Worm (Caenorhabditis elegans) whole organism, L2 larva: ENCODE results near the gene efk-1.

Experiments used
- C34F6.9 ChIP-seq: fragments of 150-350 bp; optimal IDR thresholded peaks from 2 replicates; lab custom pipeline; 2014; ENCODE audit warnings: missing biosample characterization, missing genetic modification characterization
- F13H6.1 ChIP-seq: sonication (generic microtip); optimal IDR thresholded peaks from 2 replicates; lab custom pipeline; 2016; ENCODE audit warnings: missing genetic modification characterization, missing compliant biosample characterization
- Y55F3AM.14 ChIP-seq: fragments of 200-800 bp; sonication (Bioruptor generic); optimal IDR thresholded peaks from 2 replicates; lab custom pipeline; 2018; ENCODE audit warnings: mild to moderate bottlenecking, missing genetic modification characterization, missing compliant biosample characterization
- aly-2 ChIP-seq: fragments of 150-350 bp; optimal IDR thresholded peaks from 2 replicates; lab custom pipeline; 2014; ENCODE audit warnings: missing biosample characterization, missing genetic modification characterization
- ama-1 ChIP-seq: fragments of 150-350 bp; optimal IDR thresholded peaks from 2 replicates; lab custom pipeline; 2018; ENCODE audit warnings: inconsistent platforms
- blmp-1 ChIP-seq: sonication (generic microtip); optimal IDR thresholded peaks from 2 replicates; lab custom pipeline; 2017; ENCODE audit warnings: missing genetic modification characterization, mild to moderate bottlenecking, missing compliant biosample characterization, antibody characterized with exemption, moderate library complexity; ENCODE audit not compliant: insufficient read depth
- ceh-16 ChIP-seq: fragments of 150-350 bp; optimal IDR thresholded peaks from 2 replicates; lab custom pipeline; 2014; ENCODE audit warnings: missing biosample characterization, missing genetic modification characterization
- ceh-82 ChIP-seq: fragments of 150-350 bp; optimal IDR thresholded peaks from 2 replicates; lab custom pipeline; 2014; ENCODE audit warnings: missing biosample characterization, missing genetic modification characterization
- crh-2 ChIP-seq: sonication (generic microtip); optimal IDR thresholded peaks from 2 replicates; lab custom pipeline; 2017; ENCODE audit warnings: missing biosample characterization, missing genetic modification characterization
- dmd-4 ChIP-seq: sonication (generic microtip); optimal IDR thresholded peaks from 2 replicates; lab custom pipeline; 2017; ENCODE audit warnings: missing biosample characterization, missing genetic modification characterization
- egl-27 ChIP-seq: sonication (generic microtip); optimal IDR thresholded peaks from 3 replicates; lab custom pipeline; 2017; ENCODE audit warnings: missing biosample characterization, missing genetic modification reagents, missing genetic modification characterization
- elt-1 ChIP-seq: fragments of 150-350 bp; optimal IDR thresholded peaks from 2 replicates; lab custom pipeline; 2014; ENCODE audit warnings: missing biosample characterization, missing genetic modification characterization
- elt-3 ChIP-seq: sonication (generic microtip); optimal IDR thresholded peaks from 2 replicates; lab custom pipeline; 2017; ENCODE audit warnings: missing biosample characterization, missing genetic modification characterization
- fos-1 ChIP-seq: fragments of 150-350 bp; optimal IDR thresholded peaks from 2 replicates; lab custom pipeline; 2014; ENCODE audit warnings: missing biosample characterization, missing genetic modification characterization
- gmeb-1 ChIP-seq: fragments of 150-350 bp; optimal IDR thresholded peaks from 2 replicates; lab custom pipeline; 2014; ENCODE audit warnings: missing biosample characterization, missing genetic modification characterization
- lin-11 ChIP-seq: fragments of 150-350 bp; sonication (generic microtip); optimal IDR thresholded peaks from 2 replicates; lab custom pipeline; 2014; ENCODE audit warnings: missing biosample characterization, missing genetic modification characterization, inconsistent platforms, mixed read lengths
- lin-13 ChIP-seq: fragments of 150-350 bp; optimal IDR thresholded peaks from 2 replicates; lab custom pipeline; 2014; ENCODE audit warnings: missing biosample characterization, missing genetic modification reagents, missing genetic modification characterization
- lin-39 ChIP-seq: fragments of 150-350 bp; optimal IDR thresholded peaks from 2 replicates; lab custom pipeline; 2014; ENCODE audit warnings: missing biosample characterization, missing genetic modification reagents, missing genetic modification characterization
- lsy-2 ChIP-seq, 2 experiments: fragments of 150-350 bp in 1 of 2; sonication (generic microtip) in 1 of 2; optimal IDR thresholded peaks; 2 replicates each; lab custom pipeline; 2014 to 2017; ENCODE audit warnings: missing biosample characterization in 2 of 2, missing genetic modification characterization in 2 of 2
- mbf-1 ChIP-seq: sonication (generic microtip); optimal IDR thresholded peaks from 2 replicates; lab custom pipeline; 2017; ENCODE audit warnings: missing biosample characterization, missing genetic modification characterization
- mdl-1 ChIP-seq, 2 experiments: fragments of 150-350 bp in 1 of 2; sonication (generic microtip) in 1 of 2; optimal IDR thresholded peaks; 2 replicates each; lab custom pipeline; 2017; ENCODE audit warnings: missing biosample characterization in 2 of 2, missing genetic modification characterization in 2 of 2
- nhr-11 ChIP-seq: fragments of 150-350 bp; optimal IDR thresholded peaks from 2 replicates; lab custom pipeline; 2014; ENCODE audit warnings: missing biosample characterization, missing genetic modification characterization
- nhr-12 ChIP-seq: fragments of 150-350 bp; optimal IDR thresholded peaks from 2 replicates; lab custom pipeline; 2014; ENCODE audit warnings: missing biosample characterization, missing genetic modification characterization
- nhr-129 ChIP-seq: fragments of 150-350 bp; optimal IDR thresholded peaks from 2 replicates; lab custom pipeline; 2014; ENCODE audit warnings: missing biosample characterization, missing genetic modification characterization
- nhr-21 ChIP-seq: fragments of 150-350 bp; optimal IDR thresholded peaks from 2 replicates; lab custom pipeline; 2014; ENCODE audit warnings: missing biosample characterization, missing genetic modification characterization
- nhr-23 ChIP-seq: fragments of 150-350 bp; optimal IDR thresholded peaks from 2 replicates; lab custom pipeline; 2014; ENCODE audit warnings: missing biosample characterization, missing genetic modification reagents, missing genetic modification characterization
- nhr-25 ChIP-seq: fragments of 150-350 bp; sonication (generic microtip); optimal IDR thresholded peaks from 3 replicates; lab custom pipeline; 2014; ENCODE audit warnings: missing biosample characterization, missing genetic modification characterization
- nhr-6 ChIP-seq: fragments of 150-350 bp; optimal IDR thresholded peaks from 2 replicates; lab custom pipeline; 2014; ENCODE audit warnings: missing biosample characterization, missing genetic modification characterization
- sem-4 ChIP-seq: fragments of 150-350 bp; optimal IDR thresholded peaks from 2 replicates; lab custom pipeline; 2014; ENCODE audit warnings: missing biosample characterization, missing genetic modification reagents, missing genetic modification characterization
- skn-1 ChIP-seq: sonication (generic microtip); optimal IDR thresholded peaks from 2 replicates; lab custom pipeline; 2017; ENCODE audit warnings: missing biosample characterization, missing genetic modification characterization
- sma-3 ChIP-seq: sonication (generic microtip); optimal IDR thresholded peaks from 2 replicates; lab custom pipeline; 2016; ENCODE audit warnings: missing genetic modification reagents, missing genetic modification characterization, missing compliant biosample characterization
- sma-9 ChIP-seq, 2 experiments: fragments of 150-350 bp in 1 of 2; sonication (generic microtip) in 1 of 2; optimal IDR thresholded peaks; 2 replicates each; lab custom pipeline; 2014 to 2016; ENCODE audit warnings: missing genetic modification characterization in 2 of 2, mild to moderate bottlenecking in 1 of 2, missing biosample characterization in 1 of 2, missing compliant biosample characterization in 1 of 2, missing genetic modification reagents in 1 of 2, moderate library complexity in 1 of 2
- snpc-4 ChIP-seq: fragments of 150-350 bp; optimal IDR thresholded peaks from 2 replicates; lab custom pipeline; 2014; ENCODE audit warnings: missing biosample characterization, missing genetic modification characterization
- unc-39 ChIP-seq: fragments of 150-350 bp; optimal IDR thresholded peaks from 2 replicates; lab custom pipeline; 2014; ENCODE audit warnings: missing biosample characterization, missing genetic modification characterization
- unc-55 ChIP-seq: fragments of 150-350 bp; sonication (generic microtip); optimal IDR thresholded peaks from 3 replicates; lab custom pipeline; 2014; ENCODE audit warnings: missing biosample characterization, missing genetic modification reagents, missing genetic modification characterization
- unc-62 ChIP-seq: fragments of 150-350 bp; optimal IDR thresholded peaks from 2 replicates; lab custom pipeline; 2014; ENCODE audit warnings: missing biosample characterization, missing genetic modification reagents, missing genetic modification characterization
- zag-1 ChIP-seq: fragments of 150-350 bp; optimal IDR thresholded peaks from 2 replicates; lab custom pipeline; 2014; ENCODE audit warnings: missing biosample characterization, missing genetic modification characterization
- ztf-4 ChIP-seq: fragments of 150-350 bp; optimal IDR thresholded peaks from 2 replicates; lab custom pipeline; 2014; ENCODE audit warnings: missing biosample characterization, missing genetic modification characterization

The efk-1 gene

DNA sequence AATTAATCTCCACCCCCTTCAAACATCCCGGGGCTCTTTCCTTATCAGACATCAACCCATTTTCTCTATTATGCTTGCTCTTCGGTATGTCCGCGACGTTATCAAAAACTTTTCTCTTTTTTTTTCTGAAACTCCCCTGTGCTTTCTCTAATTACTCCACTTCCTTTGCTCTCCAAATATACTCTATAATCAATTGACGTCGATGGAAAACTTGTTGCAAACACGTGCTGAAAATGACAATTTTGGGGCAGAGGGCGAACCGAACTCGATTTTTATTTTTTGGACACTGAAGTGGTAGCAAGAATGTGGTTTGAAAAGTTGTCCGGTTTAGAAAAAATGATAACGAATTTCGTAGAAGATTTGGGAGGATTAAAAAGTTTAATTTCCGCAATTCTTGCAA, 10.7 kb upstream of the efk-1 start:
- no peak for TF ChIP-seq ama-1 (lab: Kevin White, UChicago)
- peak; percentile 76 for TF ChIP-seq fos-1 (tag; lab: Kevin White, UChicago)
- TF ChIP-seq crh-2 (tag; lab: Kevin White, UChicago), result peak; percentile 44
- TF ChIP-seq nhr-21 (tag; lab: Kevin White, UChicago), result no peak
- no peak for TF ChIP-seq ceh-82 (tag; lab: Kevin White, UChicago)
- TF ChIP-seq gmeb-1 (tag; lab: Kevin White, UChicago), result peak; percentile 6
- peak in 1 of 2 experiments; percentile 8 for TF ChIP-seq mdl-1 (tag; optimal IDR thresholded peaks at IDR 0.05; lab: Kevin White, UChicago)
- TF ChIP-seq F13H6.1 (tag; lab: Kevin White, UChicago), result peak; percentile 13
- TF ChIP-seq sma-9 (GFP tag; optimal IDR thresholded peaks at IDR 0.05; lab: Kevin White, UChicago), result peak; percentile 83
- TF ChIP-seq sma-9 (tag; optimal IDR thresholded peaks at IDR 0.05; lab: Kevin White, UChicago), result no peak
- TF ChIP-seq ceh-16 (tag; lab: Kevin White, UChicago), result no peak
- TF ChIP-seq snpc-4 (tag; lab: Kevin White, UChicago), result no peak

DNA sequence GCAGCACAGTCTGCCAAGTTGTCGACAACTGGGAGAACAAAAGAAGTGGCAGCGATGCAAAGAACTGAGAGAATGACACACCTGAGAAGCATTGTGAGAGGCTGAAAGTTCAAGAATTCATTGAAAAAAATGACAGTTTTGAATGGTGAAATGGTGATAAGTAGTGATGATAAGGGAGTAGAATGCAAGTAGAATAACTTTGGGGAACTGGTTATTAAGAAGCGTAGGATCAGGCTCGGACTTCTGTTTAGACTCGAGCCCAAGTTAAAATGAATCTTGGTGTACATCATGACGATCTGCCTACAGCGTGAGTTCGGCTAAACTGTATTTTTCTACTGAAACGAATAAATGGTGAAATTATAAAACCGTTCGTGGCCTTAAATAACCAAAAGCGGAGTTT, 10.2 kb upstream of the efk-1 start, which contains the start of gene F42A10.7:
Gene F42A10.7 (minus strand): TSS at position 101 of the 400 bp plus-strand sequence.
- no peak for TF ChIP-seq unc-55
- TF ChIP-seq lin-13 (GFP tag; lab: Kevin White, UChicago), result no peak
- TF ChIP-seq snpc-4 (tag; lab: Kevin White, UChicago), result no peak
- TF ChIP-seq unc-62, result no peak
- TF ChIP-seq mbf-1 (tag; lab: Kevin White, UChicago), result no peak
- TF ChIP-seq elt-1, result no peak
- no peak for TF ChIP-seq unc-39 (tag; lab: Kevin White, UChicago)

DNA sequence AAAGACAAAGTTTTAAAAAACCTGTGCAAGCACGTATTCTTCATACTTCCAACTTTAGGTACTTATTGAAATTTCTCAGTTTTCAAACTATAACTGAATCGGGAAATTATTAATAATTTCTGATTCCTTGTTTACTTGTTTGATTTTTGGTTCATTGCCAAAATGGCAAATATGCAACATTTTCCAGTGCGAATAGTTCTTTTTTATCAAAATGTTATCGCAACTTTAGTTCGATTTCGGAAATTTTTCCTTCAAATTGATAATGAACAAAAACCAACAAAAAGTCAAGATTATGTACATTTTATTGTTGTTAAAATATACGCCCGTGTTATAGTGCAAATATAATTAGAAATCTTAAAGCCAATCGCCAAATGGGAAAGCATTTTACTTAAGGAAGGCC, 9.3 kb upstream of the efk-1 start:
- peak; percentile 45 for TF ChIP-seq fos-1 (tag; lab: Kevin White, UChicago)
- no peak for TF ChIP-seq crh-2 (tag; lab: Kevin White, UChicago)
- no peak for TF ChIP-seq elt-3

DNA sequence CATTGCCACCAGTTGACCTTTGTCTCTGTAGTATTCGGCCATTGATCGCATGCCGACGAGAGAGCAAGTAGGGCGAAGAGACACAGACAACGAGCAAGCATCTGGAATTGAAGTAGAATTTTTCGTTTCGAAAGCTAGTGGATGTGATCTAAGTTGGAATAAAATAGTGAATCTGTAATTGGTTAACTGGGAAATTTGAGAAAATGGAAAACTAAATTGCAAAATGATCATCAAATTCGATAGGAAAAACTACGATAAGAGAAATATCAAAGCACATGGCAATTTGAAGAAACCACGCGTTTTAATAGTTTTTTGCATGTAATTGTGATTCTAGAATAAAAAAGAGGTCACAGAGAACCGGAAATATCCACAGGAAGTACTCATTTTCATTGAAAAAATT, 8.4 kb upstream of the efk-1 start, which contains the start of gene F42A10.6:
Gene F42A10.6 (minus strand): TSS at position 101 of the 400 bp plus-strand sequence.
- TF ChIP-seq zag-1 (tag; lab: Kevin White, UChicago) (no peak), fos-1 (tag; lab: Kevin White, UChicago) (peak; percentile 23)

DNA sequence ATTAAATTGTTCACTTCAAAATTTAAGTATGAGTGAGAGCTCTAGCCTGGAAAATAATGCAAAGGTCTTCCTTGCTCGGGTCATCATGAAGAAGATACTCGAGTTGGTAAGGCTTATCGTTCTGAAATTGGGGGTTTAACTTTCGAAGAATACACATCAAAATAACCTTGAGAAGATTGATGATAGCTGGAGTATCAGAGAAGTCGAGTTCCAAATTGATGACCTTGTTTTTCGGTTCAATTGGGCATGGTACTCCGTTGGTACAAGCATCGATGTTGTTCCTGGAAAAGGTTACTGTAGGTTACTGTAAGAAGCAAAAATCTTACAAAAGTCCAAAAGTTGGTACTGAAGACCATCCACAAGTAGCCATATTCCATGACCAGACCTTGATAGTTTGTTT, 7.8 kb upstream of the efk-1 start:
- TF ChIP-seq nhr-25 (tag; lab: Kevin White, UChicago), result no peak

DNA sequence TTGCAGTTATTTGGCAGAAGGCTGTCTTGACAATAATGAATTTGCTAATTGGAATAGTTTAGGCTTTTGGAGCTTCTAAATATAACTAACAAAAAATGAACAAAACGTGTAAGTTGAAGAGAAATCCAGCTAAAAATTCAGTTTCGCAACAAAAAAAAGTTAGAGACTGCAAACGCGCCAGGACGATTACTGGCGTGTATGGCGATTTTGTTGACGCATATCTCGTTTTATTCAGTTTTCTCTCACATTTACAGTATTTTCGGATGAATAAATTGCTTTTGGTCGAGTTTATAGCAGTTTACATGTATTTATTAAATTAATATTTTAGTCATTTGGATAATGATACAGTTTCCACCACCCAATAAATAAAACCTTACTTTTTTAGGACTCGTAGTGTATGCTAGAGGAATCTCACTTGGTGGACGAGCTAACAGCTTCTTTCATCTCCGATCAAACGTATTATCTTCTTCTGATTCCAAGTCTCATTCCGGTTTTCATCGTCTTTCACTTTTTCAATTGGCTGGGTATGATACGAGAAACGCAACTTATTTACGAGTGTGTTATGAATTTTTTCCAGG, 4.8 kb upstream of the efk-1 start, which contains the start of the genes abcf-3 and F42A10.5:
Gene abcf-3 (plus strand): TSS at position 384 of the 578 bp plus-strand sequence.
Gene F42A10.5 (minus strand): TSS at position 458 of the 578 bp plus-strand sequence.
- TF ChIP-seq nhr-23 (tag; lab: Kevin White, UChicago), result no peak
- peak; percentile 42 for TF ChIP-seq sma-3 (GFP tag; lab: Kevin White, UChicago)
- TF ChIP-seq lin-39 (tag; lab: Kevin White, UChicago), result no peak
- TF ChIP-seq ceh-16 (tag; lab: Kevin White, UChicago), result no peak
- no peak for TF ChIP-seq nhr-25 (tag; lab: Kevin White, UChicago)
- peak; percentile 46 for TF ChIP-seq nhr-6 (tag; lab: Kevin White, UChicago)
- no peak for TF ChIP-seq ama-1 (lab: Kevin White, UChicago)
- TF ChIP-seq lin-11, result no peak
- no peak for TF ChIP-seq mdl-1 (tag; optimal IDR thresholded peaks at IDR 0.05; lab: Kevin White, UChicago)
- TF ChIP-seq aly-2 (tag; lab: Kevin White, UChicago), result no peak
- no peak for TF ChIP-seq egl-27 (tag; lab: Kevin White, UChicago)
- no peak for TF ChIP-seq blmp-1 (tag; lab: Kevin White, UChicago)
- TF ChIP-seq nhr-11 (tag; lab: Kevin White, UChicago), result no peak
- TF ChIP-seq gmeb-1 (tag; lab: Kevin White, UChicago), result peak; percentile 78
- TF ChIP-seq zag-1 (tag; lab: Kevin White, UChicago), result no peak
- peak; percentile 50 for TF ChIP-seq F13H6.1 (tag; lab: Kevin White, UChicago)
- peak; percentile 67 for TF ChIP-seq sma-9 (GFP tag; optimal IDR thresholded peaks at IDR 0.05; lab: Kevin White, UChicago)
- TF ChIP-seq sma-9 (tag; optimal IDR thresholded peaks at IDR 0.05; lab: Kevin White, UChicago), result no peak
- peak; percentile 17 for TF ChIP-seq fos-1 (tag; lab: Kevin White, UChicago)
- peak; percentile 57 for TF ChIP-seq nhr-21 (tag; lab: Kevin White, UChicago)
- TF ChIP-seq unc-39 (tag; lab: Kevin White, UChicago), result no peak
- TF ChIP-seq nhr-12 (tag; lab: Kevin White, UChicago), result no peak
- peak; percentile 80 for TF ChIP-seq crh-2 (tag; lab: Kevin White, UChicago)
- no peak for TF ChIP-seq skn-1 (tag; lab: Kevin White, UChicago)
- TF ChIP-seq unc-55, result no peak
- TF ChIP-seq C34F6.9 (tag; lab: Kevin White, UChicago), result peak; percentile 90
- TF ChIP-seq lin-13 (GFP tag; lab: Kevin White, UChicago), result peak; percentile 65
- TF ChIP-seq nhr-129 (tag; lab: Kevin White, UChicago), result peak; percentile 70
- no peak for TF ChIP-seq Y55F3AM.14 (GFP tag; lab: Kevin White, UChicago)
- TF ChIP-seq ztf-4 (tag; lab: Kevin White, UChicago), result peak; percentile 17
- TF ChIP-seq unc-62, result no peak
- no peak for TF ChIP-seq elt-3
- peak; percentile 28 for TF ChIP-seq sem-4 (tag; lab: Kevin White, UChicago)
- no peak for TF ChIP-seq elt-1
- TF ChIP-seq lsy-2 (tag; optimal IDR thresholded peaks at IDR 0.05; lab: Kevin White, UChicago), result peak; percentile 79 to 89
- TF ChIP-seq dmd-4, result no peak
